Fruit fly (Drosophila melanogaster) whole organism, wandering third instar larva: ENCODE results near the gene ArfGAP3.
"Not testable (repeated sequence)": the region's sequence is repeated elsewhere in the genome, so short reads cannot be mapped to it uniquely, and the experiment has no call there.

Source experiments
- br ChIP-seq: fragments of 200-800 bp; sonication (Bioruptor generic); optimal IDR thresholded peaks from 2 replicates; lab custom pipeline; 2016; ENCODE audit warnings: missing biosample characterization, missing genetic modification characterization
- usp ChIP-seq: fragments of >200 bp; optimal IDR thresholded peaks from 2 replicates; lab custom pipeline; 2017; ENCODE audit warnings: missing biosample characterization, missing genetic modification characterization

DNA sequence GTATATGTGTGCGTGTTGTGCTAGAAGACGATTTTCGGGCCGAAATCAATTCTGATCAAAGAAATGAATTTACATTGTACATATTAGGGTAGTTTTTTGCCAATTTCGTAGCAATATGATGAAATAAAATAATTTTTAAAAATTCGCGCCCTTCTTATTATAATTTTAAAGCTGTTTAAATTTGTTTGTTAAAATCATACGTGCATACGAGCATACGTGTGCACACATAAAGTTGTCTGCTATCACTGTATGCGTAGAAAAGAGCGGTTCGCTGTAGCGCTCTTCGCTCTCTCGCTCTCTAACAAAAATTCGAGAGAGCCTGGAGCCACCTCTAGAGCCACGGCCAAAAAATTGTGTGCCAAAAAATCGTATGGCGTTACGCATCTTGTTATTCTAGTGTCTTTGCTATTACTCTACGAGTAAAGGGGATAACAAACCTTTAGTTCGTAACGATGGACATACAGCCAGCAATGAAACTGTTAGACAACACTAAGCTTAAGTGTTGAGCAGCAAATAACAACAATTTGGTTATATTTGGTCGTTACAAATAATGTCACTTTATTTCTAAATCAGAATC lies 3.4 kb upstream of the ArfGAP3 start, which contains the start of gene mael:
- TF ChIP-seq br; usp (GFP tag; lab: Kevin White, UChicago): not testable (repeated sequence)
